Fruit fly (Drosophila melanogaster) whole organism, embryonic: ENCODE data around the gene CG1572.

Experiments used
- Adf1 ChIP-seq: fragments of 200-800 bp; sonication (Bioruptor generic); IDR thresholded peaks from 2 replicates; pipeline ENCODE4 v1.3.6; 2022; ENCODE audit warnings: missing biosample characterization, missing genetic modification characterization
- Asciz ChIP-seq: fragments of 200-800 bp; sonication (Bioruptor generic); optimal IDR thresholded peaks from 2 replicates; lab custom pipeline; 2017; ENCODE audit warnings: missing biosample characterization, mild to moderate bottlenecking, missing genetic modification characterization, missing genetic modification reagents
- Atf3 ChIP-seq: fragments of 200-800 bp; sonication (Bioruptor generic); optimal IDR thresholded peaks from 3 replicates; lab custom pipeline; 2016; ENCODE audit warnings: missing biosample characterization, missing genetic modification characterization
- Blimp-1 ChIP-seq: fragments of 200-800 bp; sonication (Bioruptor generic); optimal IDR thresholded peaks from 3 replicates; lab custom pipeline; 2018; ENCODE audit warnings: missing biosample characterization, missing genetic modification characterization, mild to moderate bottlenecking, moderate library complexity, missing genetic modification reagents
- CG10959 ChIP-seq: fragments of 200-800 bp; sonication (Bioruptor generic); IDR thresholded peaks from 2 replicates; pipeline ENCODE4 v1.3.6; 2022; ENCODE audit warnings: missing biosample characterization, missing genetic modification characterization
- CG10979 ChIP-seq: fragments of 200-800 bp; sonication (Bioruptor generic); optimal IDR thresholded peaks from 2 replicates; lab custom pipeline; 2018; ENCODE audit warnings: missing biosample characterization, mild to moderate bottlenecking, missing genetic modification characterization, moderate library complexity
- CG11093 ChIP-seq: fragments of 200-800 bp; sonication (Bioruptor generic); IDR thresholded peaks from 3 replicates; pipeline ENCODE4 v1.3.6; 2022; ENCODE audit warnings: missing biosample characterization, missing genetic modification characterization
- CG12219 ChIP-seq: fragments of 200-800 bp; sonication (Bioruptor generic); optimal IDR thresholded peaks from 3 replicates; lab custom pipeline; 2018; ENCODE audit warnings: missing biosample characterization, mild to moderate bottlenecking, missing genetic modification characterization
- CG12744 ChIP-seq: fragments of 200-800 bp; sonication (Bioruptor generic); optimal IDR thresholded peaks from 2 replicates; lab custom pipeline; 2016; ENCODE audit warnings: missing biosample characterization, missing genetic modification characterization
- CG13624 ChIP-seq: fragments of 200-800 bp; sonication (Bioruptor generic); optimal IDR thresholded peaks from 2 replicates; lab custom pipeline; 2016; ENCODE audit warnings: missing biosample characterization, missing genetic modification characterization
- CG13775 ChIP-seq: fragments of 200-800 bp; sonication (Bioruptor generic); optimal IDR thresholded peaks from 3 replicates; lab custom pipeline; 2017; ENCODE audit warnings: missing biosample characterization, mild to moderate bottlenecking, missing genetic modification characterization
- CG14441 ChIP-seq: fragments of 200-800 bp; sonication (Bioruptor generic); IDR thresholded peaks from 2 replicates; pipeline ENCODE4 v1.3.6; 2022; ENCODE audit warnings: missing biosample characterization, missing genetic modification characterization
- CG14860 ChIP-seq: fragments of 200-800 bp; sonication (Bioruptor generic); IDR thresholded peaks from 3 replicates; pipeline ENCODE4 v1.3.6; 2022; ENCODE audit warnings: missing biosample characterization, missing genetic modification characterization; ENCODE audit not compliant: partially characterized antibody
- CG15479 ChIP-seq: fragments of 200-800 bp; sonication (Bioruptor generic); optimal IDR thresholded peaks from 3 replicates; lab custom pipeline; 2019; ENCODE audit warnings: missing biosample characterization, mild to moderate bottlenecking, missing genetic modification characterization, moderate library complexity
- CG18262 ChIP-seq: fragments of 200-800 bp; optimal IDR thresholded peaks from 3 replicates; lab custom pipeline; 2019; ENCODE audit warnings: missing biosample characterization, mild to moderate bottlenecking, missing genetic modification characterization, moderate library complexity
- CG2116 ChIP-seq: fragments of 200-800 bp; sonication (Bioruptor generic); optimal IDR thresholded peaks from 3 replicates; lab custom pipeline; 2018; ENCODE audit warnings: missing biosample characterization, mild to moderate bottlenecking, missing genetic modification characterization
- CG2120 ChIP-seq: fragments of 200-800 bp; sonication (Bioruptor generic); optimal IDR thresholded peaks from 3 replicates; lab custom pipeline; 2016; ENCODE audit warnings: missing biosample characterization, missing genetic modification characterization
- CG2129 ChIP-seq: fragments of 200-800 bp; sonication (Bioruptor generic); IDR thresholded peaks from 2 replicates; pipeline ENCODE4 v1.3.6; 2022; ENCODE audit warnings: missing biosample characterization, missing genetic modification characterization; ENCODE audit not compliant: partially characterized antibody
- CG2202 ChIP-seq: fragments of 200-800 bp; sonication (Bioruptor generic); optimal IDR thresholded peaks from 2 replicates; lab custom pipeline; 2018; ENCODE audit warnings: missing biosample characterization, mild to moderate bottlenecking, missing genetic modification characterization
- CG31388 ChIP-seq: fragments of 200-800 bp; sonication (Bioruptor generic); optimal IDR thresholded peaks from 2 replicates; lab custom pipeline; 2016; ENCODE audit warnings: missing biosample characterization, missing genetic modification characterization
- CG3838 ChIP-seq: fragments of 200-800 bp; sonication (Bioruptor generic); optimal IDR thresholded peaks from 3 replicates; lab custom pipeline; 2016; ENCODE audit warnings: missing biosample characterization, missing genetic modification characterization
- CG7745 ChIP-seq: fragments of 200-800 bp; sonication (Bioruptor generic); optimal IDR thresholded peaks from 2 replicates; lab custom pipeline; 2018; ENCODE audit warnings: missing biosample characterization, mild to moderate bottlenecking, missing genetic modification characterization, moderate library complexity
- CG8478 ChIP-seq: fragments of >200 bp; optimal IDR thresholded peaks from 2 replicates; lab custom pipeline; 2018
- Dek ChIP-seq: fragments of 200-800 bp; sonication (Bioruptor generic); optimal IDR thresholded peaks from 3 replicates; lab custom pipeline; 2019; ENCODE audit warnings: missing biosample characterization, mild to moderate bottlenecking, missing genetic modification characterization, moderate library complexity
- Dip3 ChIP-seq: fragments of 200-800 bp; sonication (Bioruptor generic); optimal IDR thresholded peaks from 3 replicates; lab custom pipeline; 2016; ENCODE audit warnings: missing biosample characterization, missing genetic modification characterization
- E2f1 ChIP-seq: fragments of 200-800 bp; sonication (Bioruptor generic); IDR thresholded peaks from 2 replicates; pipeline ENCODE4 v1.3.6; 2022; ENCODE audit warnings: missing biosample characterization, missing genetic modification characterization
- Fer3 ChIP-seq: fragments of 200-800 bp; sonication (Bioruptor generic); optimal IDR thresholded peaks from 2 replicates; lab custom pipeline; 2018; ENCODE audit warnings: missing biosample characterization, mild to moderate bottlenecking, missing genetic modification characterization, moderate library complexity
- HLH4C ChIP-seq: fragments of 200-800 bp; sonication (Bioruptor generic); IDR thresholded peaks from 3 replicates; pipeline ENCODE4 v1.3.6; 2022; ENCODE audit warnings: missing biosample characterization, missing genetic modification characterization; ENCODE audit not compliant: partially characterized antibody
- Hey ChIP-seq: fragments of 200-800 bp; sonication (Bioruptor generic); optimal IDR thresholded peaks from 3 replicates; lab custom pipeline; 2018; ENCODE audit warnings: missing biosample characterization, mild to moderate bottlenecking, missing genetic modification characterization
- HmgD ChIP-seq: fragments of 200-800 bp; sonication (Bioruptor generic); optimal IDR thresholded peaks from 3 replicates; lab custom pipeline; 2016; ENCODE audit warnings: missing biosample characterization, missing genetic modification characterization
- Hsf ChIP-seq: fragments of 200-800 bp; sonication (Bioruptor generic); optimal IDR thresholded peaks from 3 replicates; lab custom pipeline; 2016; ENCODE audit warnings: missing biosample characterization, missing genetic modification characterization
- bigmax ChIP-seq: fragments of 200-800 bp; sonication (Bioruptor generic); optimal IDR thresholded peaks from 2 replicates; lab custom pipeline; 2018; ENCODE audit warnings: missing biosample characterization, mild to moderate bottlenecking, missing genetic modification characterization
- danr ChIP-seq: fragments of 200-800 bp; sonication (Bioruptor generic); IDR thresholded peaks from 2 replicates; pipeline ENCODE4 v1.3.6; 2022; ENCODE audit warnings: missing biosample characterization, missing genetic modification characterization
- eyg ChIP-seq: fragments of 200-800 bp; sonication (Bioruptor generic); optimal IDR thresholded peaks from 3 replicates; lab custom pipeline; 2016; ENCODE audit warnings: missing biosample characterization, missing genetic modification characterization
- hbn ChIP-seq: fragments of 200-800 bp; sonication (Bioruptor generic); IDR thresholded peaks from 2 replicates; pipeline ENCODE4 v1.3.6; 2022; ENCODE audit warnings: missing biosample characterization, missing genetic modification characterization; ENCODE audit not compliant: partially characterized antibody
- lola ChIP-seq, 3 experiments: fragments of >200 bp in 2 of 3; fragments of 200-800 bp in 1 of 3; sonication (Bioruptor generic) in 1 of 3; optimal IDR thresholded peaks; 2 replicates each; lab custom pipeline; 2017 to 2019; ENCODE audit warnings: missing biosample characterization in 3 of 3, missing genetic modification characterization in 3 of 3, mild to moderate bottlenecking in 1 of 3, moderate library complexity in 1 of 3
- pan ChIP-seq, 4 experiments: fragments of >200 bp in 3 of 4; fragments of 200-800 bp in 1 of 4; sonication (Bioruptor generic) in 1 of 4; optimal IDR thresholded peaks in 3 of 4; IDR thresholded peaks in 1 of 4; 2 replicates each; pipeline versions ENCODE4 v1.3.6 to Lab custom; 2017 to 2022; ENCODE audit warnings: missing biosample characterization in 2 of 4, missing genetic modification characterization in 2 of 4, mixed read lengths in 1 of 4
- prd ChIP-seq, 3 experiments: fragments of >200 bp in 2 of 3; fragments of 200-800 bp in 1 of 3; sonication (Bioruptor generic) in 1 of 3; optimal IDR thresholded peaks in 2 of 3; IDR thresholded peaks in 1 of 3; 2 replicates in 2 of 3; 3 replicates in 1 of 3; pipeline versions ENCODE4 v1.3.6 to Lab custom; 2017 to 2022; ENCODE audit warnings: missing biosample characterization in 1 of 3, missing genetic modification characterization in 1 of 3
- salm ChIP-seq: fragments of 200-800 bp; sonication (Bioruptor generic); optimal IDR thresholded peaks from 2 replicates; lab custom pipeline; 2018; ENCODE audit warnings: missing biosample characterization, mild to moderate bottlenecking, missing genetic modification characterization
- sc ChIP-seq, 3 experiments: fragments of >200 bp in 2 of 3; fragments of 200-800 bp in 1 of 3; sonication (Bioruptor generic) in 1 of 3; optimal IDR thresholded peaks; 2 replicates in 2 of 3; 3 replicates in 1 of 3; lab custom pipeline; 2017; ENCODE audit warnings: mild to moderate bottlenecking in 1 of 3, missing biosample characterization in 1 of 3, missing genetic modification characterization in 1 of 3, missing genetic modification reagents in 1 of 3
- schlank ChIP-seq: fragments of 200-800 bp; sonication (Bioruptor generic); optimal IDR thresholded peaks from 2 replicates; lab custom pipeline; 2018; ENCODE audit warnings: missing biosample characterization, mild to moderate bottlenecking, missing genetic modification characterization
- slbo ChIP-seq: fragments of 200-800 bp; sonication (Bioruptor generic); IDR thresholded peaks from 2 replicates; pipeline ENCODE4 v1.3.6; 2022; ENCODE audit warnings: missing biosample characterization, missing genetic modification characterization
- trem ChIP-seq: fragments of 200-800 bp; optimal IDR thresholded peaks from 3 replicates; lab custom pipeline; 2019; ENCODE audit warnings: missing biosample characterization, mild to moderate bottlenecking, missing genetic modification characterization, moderate library complexity
- tup ChIP-seq: fragments of 200-800 bp; sonication (Bioruptor generic); optimal IDR thresholded peaks from 2 replicates; lab custom pipeline; 2016; ENCODE audit warnings: missing biosample characterization, mild to moderate bottlenecking, missing genetic modification characterization, moderate library complexity
- zen2 ChIP-seq: fragments of 200-800 bp; sonication (Bioruptor generic); IDR thresholded peaks from 3 replicates; pipeline ENCODE4 v1.3.6; 2022; ENCODE audit warnings: missing biosample characterization, missing genetic modification characterization; ENCODE audit not compliant: partially characterized antibody

The CG1572 gene

dm6 chrX:11521561-11522546, 36.6 kb downstream of the CG1572 start (continued):
- TF ChIP-seq CG2120 (GFP tag; lab: Kevin White, UChicago) (peak; percentile 59), CG7745 (tag; lab: Kevin White, UChicago) (no peak), eyg (GFP tag; lab: Kevin White, UChicago) (no peak), CG13624 (peak; percentile 40), CG18262 (tag; lab: Kevin White, UChicago) (peak; percentile 70), CG2202 (no peak), E2f1 (GFP tag; lab: Robert Waterston, UW) (peak; percentile 65), CG8478 (no peak), salm (tag; lab: Kevin White, UChicago) (peak; percentile 47), CG10959 (GFP tag; lab: Robert Waterston, UW) (no peak), CG31388 (GFP tag; lab: Kevin White, UChicago) (no peak), Adf1 (GFP tag; lab: Robert Waterston, UW) (peak; percentile 21; the same call in 1 of the 2 replicates), Dip3 (GFP tag; lab: Kevin White, UChicago) (no peak), schlank (tag; lab: Kevin White, UChicago) (no peak), HmgD (GFP tag; lab: Kevin White, UChicago) (no peak), Dek (tag; lab: Kevin White, UChicago) (peak; percentile 42), CG15479 (no peak), hbn (GFP tag; lab: Robert Waterston, UW) (no peak), CG12744 (GFP tag; lab: Kevin White, UChicago) (no peak), Blimp-1 (peak; percentile 74), Hey (tag; lab: Kevin White, UChicago) (no peak), CG2129 (GFP tag; lab: Robert Waterston, UW) (no peak), lola (GFP tag; optimal IDR thresholded peaks at IDR 0.05; lab: Kevin White, UChicago) (peak in 1 of 3 experiments; percentile 51), CG11093 (GFP tag; lab: Robert Waterston, UW) (peak; percentile 56; the same call in 1 of the 3 replicates), Atf3 (no peak), sc (optimal IDR thresholded peaks at IDR 0.05; lab: Kevin White, UChicago) (no peak), sc (GFP tag; optimal IDR thresholded peaks at IDR 0.05; lab: Kevin White, UChicago) (no peak), CG3838 (no peak), zen2 (no peak), pan (optimal IDR thresholded peaks at IDR 0.05; lab: Kevin White, UChicago) (no peak), pan (GFP tag; optimal IDR thresholded peaks at IDR 0.05 in 1 of 2, IDR thresholded peaks at IDR 0.05 in 1 of 2) (peak in 1 of 2 experiments; percentile 73), danr (GFP tag; lab: Robert Waterston, UW) (0 out of 2 replicates have a peak, but pooled peaks have one; percentile 29), trem (tag; lab: Kevin White, UChicago) (peak; percentile 46), slbo (GFP tag; lab: Robert Waterston, UW) (peak; percentile 52; the same call in 1 of the 2 replicates), CG10979 (tag; lab: Kevin White, UChicago) (peak; percentile 65), CG2116 (GFP tag; lab: Kevin White, UChicago) (no peak), tup (GFP tag; lab: Kevin White, UChicago) (no peak), CG14441 (GFP tag; lab: Robert Waterston, UW) (peak; percentile 43), CG13775 (GFP tag; lab: Kevin White, UChicago) (peak; percentile 6), Hsf (peak; percentile 58), Fer3 (tag; lab: Kevin White, UChicago) (peak; percentile 65), prd (optimal IDR thresholded peaks at IDR 0.05; lab: Kevin White, UChicago) (no peak), prd (GFP tag; IDR thresholded peaks at IDR 0.05; lab: Robert Waterston, UW) (peak; percentile 49; the same call in 1 of the 3 replicates), Asciz (no peak), CG12219 (peak; percentile 60), HLH4C (GFP tag; lab: Robert Waterston, UW) (no peak), CG14860 (GFP tag; lab: Robert Waterston, UW) (no peak), bigmax (GFP tag; lab: Kevin White, UChicago) (no peak)
